Worm (Caenorhabditis elegans) whole organism, L3 larva: ENCODE data around the gene F26F4.8.

Experiments used
- ZK546.5 ChIP-seq: sonication (generic microtip); optimal IDR thresholded peaks from 2 replicates; lab custom pipeline; 2017; ENCODE audit warnings: missing biosample characterization, missing genetic modification characterization
- aly-2 ChIP-seq: fragments of 150-350 bp; optimal IDR thresholded peaks from 2 replicates; lab custom pipeline; 2014; ENCODE audit warnings: missing biosample characterization, missing genetic modification characterization
- ceh-28 ChIP-seq: fragments of 150-350 bp; optimal IDR thresholded peaks from 2 replicates; lab custom pipeline; 2014; ENCODE audit warnings: missing biosample characterization, missing genetic modification reagents, missing genetic modification characterization
- ceh-82 ChIP-seq: fragments of 150-350 bp; optimal IDR thresholded peaks from 2 replicates; lab custom pipeline; 2014; ENCODE audit warnings: missing biosample characterization, missing genetic modification characterization
- daf-12 ChIP-seq: fragments of 150-350 bp; optimal IDR thresholded peaks from 2 replicates; lab custom pipeline; 2014; ENCODE audit warnings: missing biosample characterization, missing genetic modification reagents, missing genetic modification characterization
- egl-27 ChIP-seq: sonication (generic microtip); optimal IDR thresholded peaks from 4 replicates; lab custom pipeline; 2017; ENCODE audit warnings: missing biosample characterization, missing genetic modification reagents, missing genetic modification characterization
- eor-1 ChIP-seq, 2 experiments: fragments of 150-350 bp; optimal IDR thresholded peaks; 2 replicates each; lab custom pipeline; 2014 to 2018; ENCODE audit warnings: missing biosample characterization in 2 of 2, missing genetic modification characterization in 2 of 2
- fkh-2 ChIP-seq: fragments of 150-350 bp; optimal IDR thresholded peaks from 2 replicates; lab custom pipeline; 2014; ENCODE audit warnings: missing biosample characterization, missing genetic modification reagents, missing genetic modification characterization
- fos-1 ChIP-seq: fragments of 150-350 bp; optimal IDR thresholded peaks from 2 replicates; lab custom pipeline; 2014; ENCODE audit warnings: missing biosample characterization, missing genetic modification characterization
- jun-1 ChIP-seq: fragments of 150-350 bp; optimal IDR thresholded peaks from 2 replicates; lab custom pipeline; 2014; ENCODE audit warnings: missing biosample characterization, missing genetic modification reagents, missing genetic modification characterization
- lin-15B ChIP-seq: fragments of 150-350 bp; optimal IDR thresholded peaks from 2 replicates; lab custom pipeline; 2014; ENCODE audit warnings: missing biosample characterization, missing genetic modification characterization
- lin-39 ChIP-seq: fragments of 150-350 bp; optimal IDR thresholded peaks from 2 replicates; lab custom pipeline; 2018; ENCODE audit warnings: missing biosample characterization, missing genetic modification reagents, missing genetic modification characterization
- lsy-12 ChIP-seq: sonication (generic microtip); optimal IDR thresholded peaks from 2 replicates; lab custom pipeline; 2016; ENCODE audit warnings: mild to moderate bottlenecking, missing genetic modification characterization, missing compliant biosample characterization
- mml-1 ChIP-seq: fragments of 150-350 bp; sonication (generic microtip); optimal IDR thresholded peaks from 3 replicates; lab custom pipeline; 2014; ENCODE audit warnings: missing biosample characterization, missing genetic modification characterization
- nfya-1 ChIP-seq: sonication (generic microtip); optimal IDR thresholded peaks from 2 replicates; lab custom pipeline; 2017; ENCODE audit warnings: missing genetic modification characterization, mild to moderate bottlenecking, missing compliant biosample characterization, antibody characterized with exemption, moderate library complexity; ENCODE audit not compliant: insufficient read depth
- nhr-11 ChIP-seq: fragments of 150-350 bp; optimal IDR thresholded peaks from 2 replicates; lab custom pipeline; 2014; ENCODE audit warnings: missing biosample characterization, missing genetic modification characterization
- nhr-23 ChIP-seq: fragments of 150-350 bp; optimal IDR thresholded peaks from 2 replicates; lab custom pipeline; 2014; ENCODE audit warnings: missing biosample characterization, missing genetic modification reagents, missing genetic modification characterization
- nhr-237 ChIP-seq: fragments of 150-350 bp; optimal IDR thresholded peaks from 2 replicates; lab custom pipeline; 2014; ENCODE audit warnings: missing biosample characterization, missing genetic modification characterization
- nhr-25 ChIP-seq: sonication (generic microtip); optimal IDR thresholded peaks from 2 replicates; lab custom pipeline; 2017; ENCODE audit warnings: missing biosample characterization, missing genetic modification characterization
- nhr-43 ChIP-seq: sonication (generic microtip); optimal IDR thresholded peaks from 2 replicates; lab custom pipeline; 2016; ENCODE audit warnings: mild to moderate bottlenecking, missing genetic modification characterization, missing compliant biosample characterization; ENCODE audit not compliant: poor library complexity, severe bottlenecking
- nhr-76 ChIP-seq: fragments of 150-350 bp; sonication (generic microtip); optimal IDR thresholded peaks from 5 replicates; lab custom pipeline; 2014; ENCODE audit warnings: missing biosample characterization, missing genetic modification characterization
- nhr-77 ChIP-seq: fragments of 150-350 bp; optimal IDR thresholded peaks from 2 replicates; lab custom pipeline; 2014; ENCODE audit warnings: missing biosample characterization, missing genetic modification characterization
- sea-2 ChIP-seq: fragments of 150-350 bp; sonication (generic microtip); optimal IDR thresholded peaks from 4 replicates; lab custom pipeline; 2014; ENCODE audit warnings: missing biosample characterization, missing genetic modification reagents, missing genetic modification characterization
- skn-1 ChIP-seq: fragments of 150-350 bp; optimal IDR thresholded peaks from 2 replicates; lab custom pipeline; 2014; ENCODE audit warnings: missing biosample characterization, missing genetic modification characterization
- snpc-4 ChIP-seq: fragments of 150-350 bp; optimal IDR thresholded peaks from 2 replicates; lab custom pipeline; 2014; ENCODE audit warnings: missing biosample characterization, missing genetic modification characterization
- tbx-2 ChIP-seq: sonication (generic microtip); optimal IDR thresholded peaks from 2 replicates; lab custom pipeline; 2016; ENCODE audit warnings: mild to moderate bottlenecking, missing genetic modification characterization, missing compliant biosample characterization
- unc-62 ChIP-seq: fragments of 150-350 bp; sonication (generic microtip); optimal IDR thresholded peaks from 4 replicates; lab custom pipeline; 2014; ENCODE audit warnings: missing biosample characterization, missing genetic modification reagents, missing genetic modification characterization
- zag-1 ChIP-seq: fragments of 150-350 bp; optimal IDR thresholded peaks from 2 replicates; lab custom pipeline; 2014; ENCODE audit warnings: missing biosample characterization, missing genetic modification characterization
- ztf-11 ChIP-seq: fragments of 150-350 bp; optimal IDR thresholded peaks from 2 replicates; lab custom pipeline; 2014; ENCODE audit warnings: missing biosample characterization, missing genetic modification characterization
- ztf-4 ChIP-seq: fragments of 150-350 bp; optimal IDR thresholded peaks from 2 replicates; lab custom pipeline; 2014; ENCODE audit warnings: missing biosample characterization, missing genetic modification characterization

The F26F4.8 gene

ce11 chrIII:4930154-4930679 lies 24.9 kb upstream of the F26F4.8 start, which contains the start of gene set-2 (continued):
- TF ChIP-seq nhr-237 (tag; lab: Kevin White, UChicago) (no peak), lin-15B (peak; percentile 85), jun-1 (tag; lab: Kevin White, UChicago) (peak; percentile 16)
- TF ChIP-seq, all 47 proteins: peak for 12

ce11 chrIII:4924134-4924533 lies 18.9 kb upstream of the F26F4.8 start:
- TF ChIP-seq mml-1 (tag; lab: Kevin White, UChicago) (no peak), nhr-25 (no peak), skn-1 (tag; lab: Kevin White, UChicago) (no peak), nhr-77 (tag; lab: Kevin White, UChicago) (no peak), fkh-2 (tag; lab: Kevin White, UChicago) (no peak), zag-1 (tag; lab: Kevin White, UChicago) (no peak), eor-1 (tag; optimal IDR thresholded peaks at IDR 0.05; lab: Kevin White, UChicago) (no peak), nhr-11 (tag; lab: Kevin White, UChicago) (no peak), ztf-4 (tag; lab: Kevin White, UChicago) (no peak)

ce11 chrIII:4922020-4922419 lies 16.7 kb upstream of the F26F4.8 start, which contains the start of gene mmab-1:
TSS of gene mmab-1 (minus strand) at chrIII:4922114.
- peak; percentile 71 for TF ChIP-seq nhr-43 (tag; lab: Kevin White, UChicago)
- TF ChIP-seq lin-39, result peak; percentile 6
- peak; percentile 28 for TF ChIP-seq nfya-1 (tag; lab: Kevin White, UChicago)

ce11 chrIII:4920221-4920620 lies 14.9 kb upstream of the F26F4.8 start, which contains the start of gene ula-1:
TSS of gene ula-1 (minus strand) at chrIII:4920321.
- no peak for TF ChIP-seq fos-1 (tag; lab: Kevin White, UChicago)
- no peak for TF ChIP-seq skn-1 (tag; lab: Kevin White, UChicago)
- no peak for TF ChIP-seq nhr-77 (tag; lab: Kevin White, UChicago)
- TF ChIP-seq egl-27 (tag; lab: Kevin White, UChicago), result no peak
- TF ChIP-seq ceh-82 (tag; lab: Kevin White, UChicago), result no peak
- TF ChIP-seq nhr-237 (tag; lab: Kevin White, UChicago), result no peak
- TF ChIP-seq nhr-23 (tag; lab: Kevin White, UChicago), result no peak
- no peak for TF ChIP-seq ztf-4 (tag; lab: Kevin White, UChicago)
- no peak for TF ChIP-seq lsy-12 (tag; lab: Kevin White, UChicago)
- TF ChIP-seq sea-2 (GFP tag; lab: Kevin White, UChicago), result no peak
- TF ChIP-seq fkh-2 (tag; lab: Kevin White, UChicago), result no peak
- TF ChIP-seq unc-62 (GFP tag; lab: Kevin White, UChicago), result no peak
- TF ChIP-seq ceh-28 (tag; lab: Kevin White, UChicago), result no peak
- no peak for TF ChIP-seq snpc-4 (tag; lab: Kevin White, UChicago)
- TF ChIP-seq aly-2 (tag; lab: Kevin White, UChicago), result no peak

ce11 chrIII:4918906-4919305 lies 13.6 kb upstream of the F26F4.8 start:
- TF ChIP-seq nhr-23 (tag; lab: Kevin White, UChicago), result no peak
- no peak for TF ChIP-seq egl-27 (tag; lab: Kevin White, UChicago)
- no peak for TF ChIP-seq unc-62 (GFP tag; lab: Kevin White, UChicago)
- no peak for TF ChIP-seq aly-2 (tag; lab: Kevin White, UChicago)
- no peak for TF ChIP-seq nhr-25
- no peak for TF ChIP-seq zag-1 (tag; lab: Kevin White, UChicago)
- TF ChIP-seq jun-1 (tag; lab: Kevin White, UChicago), result no peak
- TF ChIP-seq nhr-237 (tag; lab: Kevin White, UChicago), result no peak
- no peak for TF ChIP-seq eor-1 (tag; optimal IDR thresholded peaks at IDR 0.05; lab: Kevin White, UChicago)
- no peak for TF ChIP-seq ZK546.5 (tag; lab: Kevin White, UChicago)
- no peak for TF ChIP-seq nhr-76
- TF ChIP-seq tbx-2 (tag; lab: Kevin White, UChicago), result no peak
- TF ChIP-seq ztf-11 (tag; lab: Kevin White, UChicago), result no peak
- no peak for TF ChIP-seq daf-12 (tag; lab: Kevin White, UChicago)
- TF ChIP-seq, all 47 proteins: peak for 0
